Worm (Caenorhabditis elegans): Measurements from ENCODE around the gene sucg-1.

sucg-1 gene

ce11 chrIV:7770162-7770561 lies 41.4 kb downstream of the sucg-1 start, which contains the start of gene rdl-1:
Gene rdl-1, minus strand, starts transcription at chrIV:7770262.
- no peak for TF ChIP-seq lin-15B (tag; optimal IDR thresholded peaks at IDR 0.05)
- TF ChIP-seq lin-39 (tag; optimal IDR thresholded peaks at IDR 0.05): no peak
- no peak for TF ChIP-seq nhr-237 (tag; optimal IDR thresholded peaks at IDR 0.05)
- TF ChIP-seq elt-3 (tag; optimal IDR thresholded peaks at IDR 0.05): no peak
- no peak for TF ChIP-seq unc-39 (tag; optimal IDR thresholded peaks at IDR 0.05)
- no peak for TF ChIP-seq nfya-1 (tag; optimal IDR thresholded peaks at IDR 0.05; ENCODE audit: insufficient read depth)
- no peak for TF ChIP-seq ztf-11 (tag; optimal IDR thresholded peaks at IDR 0.05)
- no peak for TF ChIP-seq eor-1 (tag; optimal IDR thresholded peaks at IDR 0.05)
- TF ChIP-seq nhr-77 (tag; optimal IDR thresholded peaks at IDR 0.05): no peak
- TF ChIP-seq ceh-28 (tag; optimal IDR thresholded peaks at IDR 0.05): no peak
- TF ChIP-seq mml-1 (tag; optimal IDR thresholded peaks at IDR 0.05): no peak
- TF ChIP-seq zag-1 (tag; optimal IDR thresholded peaks at IDR 0.05): no peak
- no peak for TF ChIP-seq hmg-11 (tag; optimal IDR thresholded peaks at IDR 0.05)
- no peak for TF ChIP-seq ceh-16 (tag; optimal IDR thresholded peaks at IDR 0.05)
- no peak for TF ChIP-seq elt-2 (tag; optimal IDR thresholded peaks at IDR 0.05)
- TF ChIP-seq ceh-9 (tag; optimal IDR thresholded peaks at IDR 0.05): no peak

DNA sequence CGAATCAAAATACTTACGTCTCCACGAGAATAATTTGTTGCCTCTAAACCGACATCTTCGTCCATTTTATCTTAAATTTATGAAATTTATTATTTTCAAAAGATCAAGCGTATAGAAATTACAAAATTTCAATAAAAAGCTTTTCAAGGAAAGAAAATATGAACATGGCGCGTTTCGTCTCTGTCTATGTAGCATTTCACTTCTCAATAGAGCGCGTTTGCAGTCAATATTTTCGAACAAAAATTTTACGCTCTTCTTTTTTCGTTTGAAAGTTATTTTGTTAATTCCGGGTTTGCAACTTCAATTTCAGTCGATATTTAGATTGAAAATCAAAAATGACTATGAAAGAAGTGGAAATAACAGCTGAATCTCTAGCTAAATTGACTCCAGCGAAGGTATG lies 45.5 kb downstream of the sucg-1 start, which contains the start of the genes hcf-1 and swd-2.2:
hcf-1 (minus strand) TSS at position 70 of the 400 bp plus-strand sequence.
swd-2.2 (plus strand) TSS at position 206 of the 400 bp plus-strand sequence.
- no peak for TF ChIP-seq ztf-11 (tag; optimal IDR thresholded peaks at IDR 0.05)
- TF ChIP-seq fkh-2 (tag; optimal IDR thresholded peaks at IDR 0.05): no peak
- no peak for TF ChIP-seq zag-1 (tag; optimal IDR thresholded peaks at IDR 0.05)
- TF ChIP-seq egl-27 (tag; optimal IDR thresholded peaks at IDR 0.05): no peak
- TF ChIP-seq pha-4 (tag; optimal IDR thresholded peaks at IDR 0.05): peak; percentile 72
- peak; percentile 13 for TF ChIP-seq snpc-4 (tag; optimal IDR thresholded peaks at IDR 0.05)
- TF ChIP-seq unc-62 (GFP tag; optimal IDR thresholded peaks at IDR 0.05): no peak
- TF ChIP-seq ceh-28 (tag; optimal IDR thresholded peaks at IDR 0.05): no peak
- peak; percentile 75 for TF ChIP-seq lin-15B (tag; optimal IDR thresholded peaks at IDR 0.05)
- TF ChIP-seq nhr-23 (tag; optimal IDR thresholded peaks at IDR 0.05): peak; percentile 28
- no peak for TF ChIP-seq sea-2 (GFP tag; optimal IDR thresholded peaks at IDR 0.05)
- no peak for TF ChIP-seq eor-1 (tag; optimal IDR thresholded peaks at IDR 0.05)
- TF ChIP-seq elt-3 (tag; optimal IDR thresholded peaks at IDR 0.05): no peak
- TF ChIP-seq R02D3.7 (tag; optimal IDR thresholded peaks at IDR 0.05): peak; percentile 5
- TF ChIP-seq ceh-16 (tag; optimal IDR thresholded peaks at IDR 0.05): no peak
- TF ChIP-seq mml-1 (tag; optimal IDR thresholded peaks at IDR 0.05): no peak
- TF ChIP-seq elt-2 (tag; optimal IDR thresholded peaks at IDR 0.05): peak; percentile 3

DNA sequence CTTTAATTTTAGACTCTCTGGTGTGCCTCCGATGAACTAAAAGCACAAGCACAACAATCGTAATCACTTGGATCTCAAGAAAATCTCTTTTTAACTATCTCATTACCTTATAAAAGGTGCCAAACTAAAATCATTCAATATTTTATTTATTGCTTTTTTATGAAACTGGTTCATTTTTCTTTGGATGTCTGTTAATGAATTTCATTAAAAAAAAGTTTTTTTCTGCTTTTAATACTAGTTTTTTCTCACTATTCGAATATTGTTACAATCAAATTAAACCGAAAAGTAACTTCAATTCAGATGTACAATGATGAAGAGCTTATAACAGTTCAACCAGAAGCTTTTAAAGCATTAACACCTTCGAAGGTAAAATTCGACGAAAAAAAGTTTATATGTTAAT lies 47.0 kb downstream of the sucg-1 start, which contains the start of gene swd-2.1:
swd-2.1 (plus strand) TSS at position 301 of the 400 bp plus-strand sequence.
- no peak for TF ChIP-seq nhr-76 (tag; optimal IDR thresholded peaks at IDR 0.05)
- no peak for TF ChIP-seq unc-62 (GFP tag; optimal IDR thresholded peaks at IDR 0.05)
- no peak for TF ChIP-seq ztf-11 (tag; optimal IDR thresholded peaks at IDR 0.05)
- TF ChIP-seq jun-1 (tag; optimal IDR thresholded peaks at IDR 0.05): no peak
- no peak for TF ChIP-seq pqm-1 (tag; optimal IDR thresholded peaks at IDR 0.05)
- TF ChIP-seq lsy-12 (tag; optimal IDR thresholded peaks at IDR 0.05): no peak
- no peak for TF ChIP-seq nhr-43 (tag; optimal IDR thresholded peaks at IDR 0.05; ENCODE audit: poor library complexity, severe bottlenecking)
- no peak for TF ChIP-seq ceh-9 (tag; optimal IDR thresholded peaks at IDR 0.05)
- no peak for TF ChIP-seq sea-2 (GFP tag; optimal IDR thresholded peaks at IDR 0.05)

DNA sequence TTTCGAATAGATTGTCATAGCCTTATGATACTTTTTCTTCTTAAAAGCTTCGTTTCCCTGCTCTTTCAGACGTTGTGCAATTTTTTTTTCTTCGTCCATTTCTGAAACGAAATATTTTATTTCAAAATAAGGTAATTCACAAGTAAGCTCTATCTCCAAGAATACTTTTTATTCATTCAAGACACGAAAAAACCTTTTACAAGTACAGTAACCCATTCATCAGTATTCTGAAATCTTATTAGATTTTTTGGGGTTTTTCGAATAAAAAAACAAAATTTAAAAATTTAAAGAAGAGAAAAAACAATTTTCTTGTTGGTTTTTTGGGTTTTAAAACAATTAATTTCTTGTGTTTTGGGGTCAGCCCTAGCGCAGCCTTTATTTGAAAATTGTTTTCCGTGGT lies 50.2 kb downstream of the sucg-1 start, which contains the start of gene rpap-3:
rpap-3 (minus strand) TSS at position 101 of the 400 bp plus-strand sequence.
- no peak for TF ChIP-seq mdl-1 (tag; optimal IDR thresholded peaks at IDR 0.05)
- no peak for TF ChIP-seq pha-4 (tag; optimal IDR thresholded peaks at IDR 0.05)
- TF ChIP-seq nhr-67 (tag; optimal IDR thresholded peaks at IDR 0.05): no peak
- TF ChIP-seq pqm-1 (tag; optimal IDR thresholded peaks at IDR 0.05): no peak
- no peak for TF ChIP-seq elt-1 (tag; optimal IDR thresholded peaks at IDR 0.05)
- TF ChIP-seq nhr-28 (tag; optimal IDR thresholded peaks at IDR 0.05): no peak
- no peak for TF ChIP-seq nhr-43 (tag; optimal IDR thresholded peaks at IDR 0.05; ENCODE audit: poor library complexity, severe bottlenecking)
- no peak for TF ChIP-seq jun-1 (tag; optimal IDR thresholded peaks at IDR 0.05)
- no peak for TF ChIP-seq aly-2 (tag; optimal IDR thresholded peaks at IDR 0.05)
- TF ChIP-seq eor-1 (tag; optimal IDR thresholded peaks at IDR 0.05): no peak
- no peak for TF ChIP-seq ceh-9 (tag; optimal IDR thresholded peaks at IDR 0.05)
- TF ChIP-seq ceh-16 (tag; optimal IDR thresholded peaks at IDR 0.05): no peak
- no peak for TF ChIP-seq nhr-23 (tag; optimal IDR thresholded peaks at IDR 0.05)
- TF ChIP-seq nhr-76 (tag; optimal IDR thresholded peaks at IDR 0.05): no peak
- no peak for TF ChIP-seq zag-1 (tag; optimal IDR thresholded peaks at IDR 0.05)

Data from whole organism, L3 larva.